Worm (Caenorhabditis elegans) whole organism, L1 larva: ENCODE measurements around the gene ZK1240.11.

Source experiments
- F16B12.6 ChIP-seq: fragments of 150-350 bp; optimal IDR thresholded peaks from 2 replicates; lab custom pipeline; 2014; ENCODE audit warnings: missing biosample characterization, missing genetic modification characterization
- aly-2 ChIP-seq: fragments of 150-350 bp; optimal IDR thresholded peaks from 2 replicates; lab custom pipeline; 2014; ENCODE audit warnings: missing biosample characterization, missing genetic modification characterization
- ceh-63 ChIP-seq: fragments of 200-800 bp; sonication (Bioruptor generic); optimal IDR thresholded peaks from 2 replicates; lab custom pipeline; 2018; ENCODE audit warnings: mild to moderate bottlenecking, missing genetic modification characterization, missing compliant biosample characterization
- ceh-8 ChIP-seq: fragments of 200-800 bp; sonication (Bioruptor generic); optimal IDR thresholded peaks from 2 replicates; lab custom pipeline; 2018; ENCODE audit warnings: mild to moderate bottlenecking, missing genetic modification characterization, moderate library complexity, missing compliant biosample characterization
- dpl-1 ChIP-seq, 3 experiments: fragments of 150-350 bp in 2 of 3; sonication (generic microtip) in 1 of 3; optimal IDR thresholded peaks; 2 replicates each; lab custom pipeline; 2014 to 2017; ENCODE audit warnings: missing biosample characterization in 3 of 3, missing genetic modification characterization in 3 of 3, missing genetic modification reagents in 3 of 3
- dsc-1 ChIP-seq: sonication (generic microtip); optimal IDR thresholded peaks from 2 replicates; lab custom pipeline; 2016; ENCODE audit warnings: mild to moderate bottlenecking, missing genetic modification characterization, missing compliant biosample characterization
- fkh-10 ChIP-seq: sonication (generic microtip); optimal IDR thresholded peaks from 2 replicates; lab custom pipeline; 2017; ENCODE audit warnings: missing biosample characterization, missing genetic modification reagents, missing genetic modification characterization
- fkh-8 ChIP-seq: sonication (generic microtip); optimal IDR thresholded peaks from 2 replicates; lab custom pipeline; 2016; ENCODE audit warnings: mild to moderate bottlenecking, missing genetic modification characterization, missing compliant biosample characterization
- grh-1 ChIP-seq: fragments of 200-800 bp; sonication (Bioruptor generic); IDR thresholded peaks from 2 replicates; pipeline ENCODE4 v1.3.6; 2022; ENCODE audit warnings: missing genetic modification reagents, missing genetic modification characterization, missing compliant biosample characterization
- hlh-17 ChIP-seq: fragments of 200-800 bp; sonication (Bioruptor generic); optimal IDR thresholded peaks from 2 replicates; lab custom pipeline; 2018; ENCODE audit warnings: missing genetic modification characterization, mild to moderate bottlenecking, missing compliant biosample characterization, moderate library complexity, borderline replicate concordance
- hpl-2 ChIP-seq: fragments of 150-350 bp; optimal IDR thresholded peaks from 2 replicates; lab custom pipeline; 2014; ENCODE audit warnings: missing biosample characterization, missing genetic modification reagents, missing genetic modification characterization
- irx-1 ChIP-seq: sonication (generic microtip); optimal IDR thresholded peaks from 2 replicates; lab custom pipeline; 2016; ENCODE audit warnings: missing genetic modification characterization, missing compliant biosample characterization
- isw-1 ChIP-seq: fragments of 200-800 bp; sonication (Bioruptor generic); IDR thresholded peaks from 2 replicates; pipeline ENCODE4 v1.3.6; 2022; ENCODE audit warnings: missing genetic modification characterization, missing compliant biosample characterization
- jun-1 ChIP-seq: fragments of 150-350 bp; optimal IDR thresholded peaks from 2 replicates; lab custom pipeline; 2014; ENCODE audit warnings: missing biosample characterization, missing genetic modification reagents, missing genetic modification characterization
- lin-13 ChIP-seq: fragments of 150-350 bp; optimal IDR thresholded peaks from 2 replicates; lab custom pipeline; 2014; ENCODE audit warnings: missing biosample characterization, missing genetic modification reagents, missing genetic modification characterization
- lin-15B ChIP-seq: fragments of 150-350 bp; sonication (generic microtip); optimal IDR thresholded peaks from 3 replicates; lab custom pipeline; 2014; ENCODE audit warnings: missing biosample characterization, missing genetic modification characterization
- lin-35 ChIP-seq, 2 experiments: fragments of 150-350 bp; optimal IDR thresholded peaks; 2 replicates each; lab custom pipeline; 2014; ENCODE audit warnings: missing biosample characterization in 2 of 2, missing genetic modification characterization in 2 of 2, missing genetic modification reagents in 2 of 2
- lin-39 ChIP-seq: fragments of 150-350 bp; optimal IDR thresholded peaks from 2 replicates; lab custom pipeline; 2014; ENCODE audit warnings: missing biosample characterization, missing genetic modification reagents, missing genetic modification characterization
- lir-3 ChIP-seq: sonication (generic microtip); optimal IDR thresholded peaks from 2 replicates; lab custom pipeline; 2016; ENCODE audit warnings: mild to moderate bottlenecking, missing genetic modification characterization, moderate library complexity, missing compliant biosample characterization; ENCODE audit not compliant: poor library complexity
- mab-9 ChIP-seq: fragments of 200-800 bp; sonication (Bioruptor generic); IDR thresholded peaks from 2 replicates; pipeline ENCODE4 v1.3.6; 2022; ENCODE audit warnings: missing genetic modification reagents, missing genetic modification characterization, missing compliant biosample characterization
- mef-2 ChIP-seq: fragments of 150-350 bp; optimal IDR thresholded peaks from 2 replicates; lab custom pipeline; 2014; ENCODE audit warnings: missing biosample characterization, missing genetic modification characterization
- mep-1 ChIP-seq: fragments of 150-350 bp; optimal IDR thresholded peaks from 2 replicates; lab custom pipeline; 2014; ENCODE audit warnings: missing biosample characterization, missing genetic modification characterization
- nhr-12 ChIP-seq: sonication (generic microtip); optimal IDR thresholded peaks from 2 replicates; lab custom pipeline; 2017; ENCODE audit warnings: missing biosample characterization, missing genetic modification characterization
- nhr-19 ChIP-seq: fragments of 200-800 bp; sonication (Bioruptor generic); conservative IDR thresholded peaks from 2 replicates; pipeline ENCODE4 v1.3.6; 2022; ENCODE audit warnings: missing genetic modification characterization, missing compliant biosample characterization
- nhr-47 ChIP-seq: sonication (generic microtip); optimal IDR thresholded peaks from 2 replicates; lab custom pipeline; 2016; ENCODE audit warnings: mild to moderate bottlenecking, missing genetic modification characterization, moderate library complexity, missing compliant biosample characterization
- nhr-71 ChIP-seq: sonication (generic microtip); optimal IDR thresholded peaks from 2 replicates; lab custom pipeline; 2016; ENCODE audit warnings: mild to moderate bottlenecking, missing genetic modification characterization, moderate library complexity, missing compliant biosample characterization
- nhr-76 ChIP-seq: sonication (generic microtip); optimal IDR thresholded peaks from 2 replicates; lab custom pipeline; 2017; ENCODE audit warnings: missing biosample characterization, missing genetic modification characterization
- nhr-84 ChIP-seq: sonication (generic microtip); optimal IDR thresholded peaks from 2 replicates; lab custom pipeline; 2017; ENCODE audit warnings: missing biosample characterization, missing genetic modification characterization
- skn-1 ChIP-seq: fragments of 150-350 bp; optimal IDR thresholded peaks from 2 replicates; lab custom pipeline; 2014; ENCODE audit warnings: missing biosample characterization, missing genetic modification characterization
- snpc-4 ChIP-seq: fragments of 150-350 bp; optimal IDR thresholded peaks from 2 replicates; lab custom pipeline; 2014; ENCODE audit warnings: missing biosample characterization, missing genetic modification characterization
- sup-37 ChIP-seq: fragments of 200-800 bp; sonication (Bioruptor generic); optimal IDR thresholded peaks from 2 replicates; lab custom pipeline; 2018; ENCODE audit warnings: mild to moderate bottlenecking, missing genetic modification characterization, missing compliant biosample characterization
- swsn-7 ChIP-seq: sonication (generic microtip); optimal IDR thresholded peaks from 2 replicates; lab custom pipeline; 2016; ENCODE audit warnings: missing genetic modification characterization, missing compliant biosample characterization
- tbx-2 ChIP-seq: sonication (generic microtip); optimal IDR thresholded peaks from 2 replicates; lab custom pipeline; 2016; ENCODE audit warnings: missing genetic modification characterization, missing compliant biosample characterization
- unc-62 ChIP-seq: fragments of 150-350 bp; optimal IDR thresholded peaks from 2 replicates; lab custom pipeline; 2014; ENCODE audit warnings: missing biosample characterization, missing genetic modification reagents, missing genetic modification characterization
- unc-86 ChIP-seq: sonication (generic microtip); optimal IDR thresholded peaks from 2 replicates; lab custom pipeline; 2016; ENCODE audit warnings: missing genetic modification characterization, missing compliant biosample characterization
- unc-98 ChIP-seq: fragments of 200-800 bp; sonication (Bioruptor generic); IDR thresholded peaks from 2 replicates; pipeline ENCODE4 v1.3.6; 2022; ENCODE audit warnings: missing genetic modification characterization, missing compliant biosample characterization
- xbp-1 ChIP-seq: sonication (generic microtip); optimal IDR thresholded peaks from 2 replicates; lab custom pipeline; 2016; ENCODE audit warnings: missing genetic modification characterization, missing compliant biosample characterization
- zag-1 ChIP-seq: fragments of 150-350 bp; optimal IDR thresholded peaks from 2 replicates; lab custom pipeline; 2014; ENCODE audit warnings: missing biosample characterization, missing genetic modification characterization
- zip-4 ChIP-seq: fragments of 200-800 bp; sonication (Bioruptor generic); optimal IDR thresholded peaks from 2 replicates; lab custom pipeline; 2018; ENCODE audit warnings: mild to moderate bottlenecking, missing genetic modification characterization, moderate library complexity, missing compliant biosample characterization
- ztf-11 ChIP-seq, 2 experiments: sonication (generic microtip); optimal IDR thresholded peaks; 2 replicates each; lab custom pipeline; 2016 to 2017; ENCODE audit warnings: missing genetic modification characterization in 2 of 2, missing biosample characterization in 1 of 2, missing compliant biosample characterization in 1 of 2
- ztf-4 ChIP-seq: fragments of 150-350 bp; optimal IDR thresholded peaks from 2 replicates; lab custom pipeline; 2014; ENCODE audit warnings: missing biosample characterization, missing genetic modification characterization

Gene ZK1240.11

ce11 chrII:2363673-2364072 is 38.6 kb downstream of the ZK1240.11 start, which contains the start of gene F43C11.11:
Gene F43C11.11, minus strand, starts transcription at chrII:2363773.
- TF ChIP-seq xbp-1 (tag; lab: Kevin White, UChicago) (no peak), F16B12.6 (tag; lab: Kevin White, UChicago) (no peak), nhr-12 (tag; lab: Kevin White, UChicago) (no peak), ceh-63 (no peak), fkh-8 (tag; lab: Kevin White, UChicago) (no peak), tbx-2 (tag; lab: Kevin White, UChicago) (no peak), sup-37 (GFP tag; lab: Kevin White, UChicago) (no peak), snpc-4 (no peak), mep-1 (no peak), nhr-84 (tag; lab: Kevin White, UChicago) (no peak), jun-1 (tag; lab: Kevin White, UChicago) (no peak), swsn-7 (tag; lab: Kevin White, UChicago) (no peak), skn-1 (tag; lab: Kevin White, UChicago) (no peak), dsc-1 (tag; lab: Kevin White, UChicago) (no peak), fkh-10 (no peak), nhr-19 (GFP tag; lab: Robert Waterston, UW) (no peak), aly-2 (tag; lab: Kevin White, UChicago) (no peak)

ce11 chrII:2366623-2367365 is 41.7 kb downstream of the ZK1240.11 start, which contains the start of the genes F43C11.12 and F16G10.5:
Gene F43C11.12, minus strand, starts transcription at chrII:2366723.
Gene F16G10.5, plus strand, starts transcription at chrII:2367315.
- TF ChIP-seq hlh-17 = no peak
- no peak for TF ChIP-seq mef-2 (tag; lab: Kevin White, UChicago)
- TF ChIP-seq mab-9 (GFP tag; lab: Robert Waterston, UW) = no peak
- TF ChIP-seq lin-13 = no peak
- TF ChIP-seq ztf-4 (tag; lab: Kevin White, UChicago) = no peak
- no peak for TF ChIP-seq mep-1
- TF ChIP-seq ztf-11 (tag; optimal IDR thresholded peaks at IDR 0.05; lab: Kevin White, UChicago) = no peak
- TF ChIP-seq grh-1 (GFP tag; lab: Robert Waterston, UW) = no peak
- no peak for TF ChIP-seq jun-1 (tag; lab: Kevin White, UChicago)
- no peak for TF ChIP-seq zag-1 (tag; lab: Kevin White, UChicago)
- TF ChIP-seq unc-98 (GFP tag; lab: Robert Waterston, UW) = no peak
- no peak for TF ChIP-seq lin-35 (GFP tag; optimal IDR thresholded peaks at IDR 0.05; lab: Kevin White, UChicago)
- no peak for TF ChIP-seq lin-39 (tag; lab: Kevin White, UChicago)
- no peak for TF ChIP-seq hpl-2 (GFP tag; lab: Kevin White, UChicago)

ce11 chrII:2368956-2369355 is 43.9 kb downstream of the ZK1240.11 start, which contains the start of gene hpo-25:
Gene hpo-25, plus strand, starts transcription at chrII:2369256.
- TF ChIP-seq jun-1 (tag; lab: Kevin White, UChicago) (no peak), lir-3 (no peak), irx-1 (tag; lab: Kevin White, UChicago) (no peak), unc-62 (no peak), isw-1 (no peak), swsn-7 (tag; lab: Kevin White, UChicago) (no peak), ceh-8 (no peak), nhr-71 (tag; lab: Kevin White, UChicago) (no peak), nhr-76 (tag; lab: Kevin White, UChicago) (no peak), nhr-12 (tag; lab: Kevin White, UChicago) (no peak), dpl-1 (GFP tag; optimal IDR thresholded peaks at IDR 0.05; lab: Kevin White, UChicago) (no peak), unc-86 (tag; lab: Kevin White, UChicago) (no peak), skn-1 (tag; lab: Kevin White, UChicago) (no peak), nhr-47 (tag; lab: Kevin White, UChicago) (no peak), zip-4 (GFP tag; lab: Kevin White, UChicago) (no peak), grh-1 (GFP tag; lab: Robert Waterston, UW) (no peak), lin-15B (tag; lab: Kevin White, UChicago) (no peak), mef-2 (tag; lab: Kevin White, UChicago) (no peak), ztf-4 (tag; lab: Kevin White, UChicago) (no peak), hpl-2 (GFP tag; lab: Kevin White, UChicago) (no peak)
